Worm (Caenorhabditis elegans): ENCODE measurements around the gene Y37H2C.4.
"Not testable (repeated sequence)": the region's sequence is repeated elsewhere in the genome, so short reads cannot be mapped to it uniquely, and the experiment has no call there.

- TF ChIP-seq nhr-11, elt-2, egl-27, R02D3.7, mml-1, pqm-1 (tag; optimal IDR thresholded peaks at IDR 0.05): not testable (repeated sequence)
Measured at ce11 chrV:18302414-18302813, 31.9 kb downstream of the Y37H2C.4 start, which contains the start of gene Y51A2A.6.
